Fruit fly (Drosophila melanogaster) whole organism, embryonic: ENCODE results near the gene CG5191.

Experiments
- BEAF-32 ChIP-seq: fragments of 200-800 bp; sonication (Bioruptor generic); optimal IDR thresholded peaks from 3 replicates; lab custom pipeline; 2017; ENCODE audit warnings: missing biosample characterization, missing genetic modification characterization, mild to moderate bottlenecking, moderate library complexity, missing genetic modification reagents
- Bgb ChIP-seq: fragments of 200-800 bp; sonication (Bioruptor generic); IDR thresholded peaks from 2 replicates; pipeline ENCODE4 v1.3.6; 2022; ENCODE audit warnings: missing biosample characterization, missing genetic modification characterization; ENCODE audit not compliant: partially characterized antibody
- CG10431 ChIP-seq: fragments of 200-800 bp; sonication (Bioruptor generic); optimal IDR thresholded peaks from 3 replicates; lab custom pipeline; 2018; ENCODE audit warnings: missing biosample characterization, mild to moderate bottlenecking, missing genetic modification characterization
- CG11085 ChIP-seq: fragments of 200-800 bp; sonication (Bioruptor generic); IDR thresholded peaks from 2 replicates; pipeline ENCODE4 v1.3.6; 2022; ENCODE audit warnings: missing biosample characterization, missing genetic modification characterization
- CG13287 ChIP-seq: fragments of 200-800 bp; sonication (Bioruptor generic); IDR thresholded peaks from 2 replicates; pipeline ENCODE4 v1.3.6; 2022; ENCODE audit warnings: missing biosample characterization, missing genetic modification characterization; ENCODE audit not compliant: partially characterized antibody
- CG15011 ChIP-seq: fragments of 200-800 bp; sonication (Bioruptor generic); optimal IDR thresholded peaks from 3 replicates; lab custom pipeline; 2018; ENCODE audit warnings: missing biosample characterization, mild to moderate bottlenecking, missing genetic modification characterization
- CG15514 ChIP-seq: fragments of 200-800 bp; sonication (Bioruptor generic); optimal IDR thresholded peaks from 3 replicates; lab custom pipeline; 2017; ENCODE audit warnings: missing biosample characterization, missing genetic modification characterization, mild to moderate bottlenecking, moderate library complexity, missing genetic modification reagents
- CG16813 ChIP-seq: fragments of 200-800 bp; sonication (Bioruptor generic); IDR thresholded peaks from 3 replicates; pipeline ENCODE4 v1.3.6; 2022; ENCODE audit warnings: missing biosample characterization, missing genetic modification characterization; ENCODE audit not compliant: partially characterized antibody
- CG17186 ChIP-seq: fragments of 200-800 bp; sonication (Bioruptor generic); optimal IDR thresholded peaks from 3 replicates; lab custom pipeline; 2017; ENCODE audit warnings: missing biosample characterization, missing genetic modification reagents, missing genetic modification characterization
- CG18011 ChIP-seq: fragments of 200-800 bp; sonication (Bioruptor generic); optimal IDR thresholded peaks from 2 replicates; lab custom pipeline; 2017; ENCODE audit warnings: missing biosample characterization, missing genetic modification characterization, mild to moderate bottlenecking, moderate library complexity, missing genotype
- CG31365 ChIP-seq: fragments of 200-800 bp; sonication (Bioruptor generic); optimal IDR thresholded peaks from 2 replicates; lab custom pipeline; 2018; ENCODE audit warnings: missing biosample characterization, mild to moderate bottlenecking, missing genetic modification characterization
- CG32532 ChIP-seq: fragments of 200-800 bp; sonication (Bioruptor generic); IDR thresholded peaks from 2 replicates; pipeline ENCODE4 v1.3.6; 2022; ENCODE audit warnings: missing biosample characterization, missing genetic modification characterization
- CG33557 ChIP-seq: fragments of 200-800 bp; sonication (Bioruptor generic); optimal IDR thresholded peaks from 2 replicates; lab custom pipeline; 2019; ENCODE audit warnings: missing biosample characterization, mild to moderate bottlenecking, missing genetic modification characterization, moderate library complexity
- CG3995 ChIP-seq: fragments of 200-800 bp; sonication (Bioruptor generic); optimal IDR thresholded peaks from 3 replicates; lab custom pipeline; 2016; ENCODE audit warnings: missing biosample characterization, missing genetic modification characterization
- CG4617 ChIP-seq: fragments of 200-800 bp; sonication (Bioruptor generic); optimal IDR thresholded peaks from 3 replicates; lab custom pipeline; 2016; ENCODE audit warnings: missing biosample characterization, missing genetic modification characterization, borderline replicate concordance
- CG5953 ChIP-seq: fragments of 200-800 bp; sonication (Bioruptor generic); IDR thresholded peaks from 2 replicates; pipeline ENCODE4 v1.3.6; 2022; ENCODE audit warnings: missing biosample characterization, missing genetic modification characterization
- CG7839 ChIP-seq: fragments of 200-800 bp; sonication (Bioruptor generic); optimal IDR thresholded peaks from 3 replicates; lab custom pipeline; 2018; ENCODE audit warnings: missing biosample characterization, mild to moderate bottlenecking, missing genetic modification characterization, moderate library complexity
- Deaf1 ChIP-seq: fragments of 200-800 bp; optimal IDR thresholded peaks from 3 replicates; lab custom pipeline; 2019; ENCODE audit warnings: missing biosample characterization, mild to moderate bottlenecking, missing genetic modification characterization, moderate library complexity
- Dp ChIP-seq: fragments of 200-800 bp; sonication (Bioruptor generic); optimal IDR thresholded peaks from 2 replicates; lab custom pipeline; 2018; ENCODE audit warnings: missing biosample characterization, mild to moderate bottlenecking, missing genetic modification characterization, moderate library complexity
- HLH4C ChIP-seq: fragments of 200-800 bp; sonication (Bioruptor generic); IDR thresholded peaks from 3 replicates; pipeline ENCODE4 v1.3.6; 2022; ENCODE audit warnings: missing biosample characterization, missing genetic modification characterization; ENCODE audit not compliant: partially characterized antibody
- Hmx ChIP-seq: fragments of 200-800 bp; sonication (Bioruptor generic); optimal IDR thresholded peaks from 2 replicates; lab custom pipeline; 2016; ENCODE audit warnings: missing biosample characterization, missing genetic modification characterization
- MBD-R2 ChIP-seq: fragments of 200-800 bp; sonication (Bioruptor generic); IDR thresholded peaks from 2 replicates; pipeline ENCODE4 v1.3.6; 2022; ENCODE audit warnings: missing biosample characterization, missing genetic modification characterization
- Med ChIP-seq: fragments of 200-800 bp; sonication (Bioruptor generic); peaks from one replicate; lab custom pipeline; 2016; ENCODE audit warnings: missing biosample characterization, missing genetic modification characterization, mild to moderate bottlenecking, inconsistent platforms, moderate library complexity
- Nf-YB ChIP-seq: fragments of 200-800 bp; sonication (Bioruptor generic); optimal IDR thresholded peaks from 3 replicates; lab custom pipeline; 2019; ENCODE audit warnings: missing biosample characterization, mild to moderate bottlenecking, missing genetic modification characterization, moderate library complexity
- PHDP ChIP-seq: fragments of 200-800 bp; sonication (Bioruptor generic); optimal IDR thresholded peaks from 3 replicates; lab custom pipeline; 2018; ENCODE audit warnings: missing biosample characterization, mild to moderate bottlenecking, missing genetic modification characterization, moderate library complexity
- Pdp1 ChIP-seq, 2 experiments: fragments of 200-800 bp; sonication (Bioruptor generic); optimal IDR thresholded peaks; 3 replicates each; lab custom pipeline; 2016; ENCODE audit warnings: missing biosample characterization in 2 of 2, missing genetic modification characterization in 2 of 2, mild to moderate bottlenecking in 1 of 2, moderate library complexity in 1 of 2
- Sox102F ChIP-seq: fragments of 200-800 bp; sonication (Bioruptor generic); optimal IDR thresholded peaks from 2 replicates; lab custom pipeline; 2018; ENCODE audit warnings: missing biosample characterization, mild to moderate bottlenecking, missing genetic modification characterization, moderate library complexity
- Sry-δ ChIP-seq: fragments of 200-800 bp; sonication (Bioruptor generic); optimal IDR thresholded peaks from 2 replicates; lab custom pipeline; 2016; ENCODE audit warnings: missing biosample characterization, missing genetic modification characterization
- Ssrp ChIP-seq: fragments of 200-800 bp; sonication (Bioruptor generic); optimal IDR thresholded peaks from 2 replicates; lab custom pipeline; 2018; ENCODE audit warnings: missing biosample characterization, mild to moderate bottlenecking, missing genetic modification characterization, moderate library complexity
- amos ChIP-seq: fragments of 200-800 bp; sonication (Bioruptor generic); IDR thresholded peaks from 2 replicates; pipeline ENCODE4 v1.3.6; 2022; ENCODE audit warnings: missing biosample characterization, missing genetic modification characterization; ENCODE audit not compliant: partially characterized antibody
- ci ChIP-seq: fragments of 200-800 bp; sonication (Bioruptor generic); IDR thresholded peaks from 3 replicates; pipeline ENCODE4 v1.3.6; 2022; ENCODE audit warnings: missing biosample characterization, missing genetic modification characterization
- dpn ChIP-seq, 2 experiments: fragments of 200-800 bp; sonication (Bioruptor generic); optimal IDR thresholded peaks; 3 replicates each; lab custom pipeline; 2016; ENCODE audit warnings: missing biosample characterization in 2 of 2, missing genetic modification characterization in 2 of 2
- dysf ChIP-seq: fragments of 200-800 bp; sonication (Bioruptor generic); IDR thresholded peaks from 3 replicates; pipeline ENCODE4 v1.3.6; 2022; ENCODE audit warnings: missing biosample characterization, missing genetic modification characterization
- fd3F ChIP-seq: fragments of 200-800 bp; sonication (Bioruptor generic); optimal IDR thresholded peaks from 2 replicates; lab custom pipeline; 2018; ENCODE audit warnings: missing biosample characterization, mild to moderate bottlenecking, missing genetic modification characterization, moderate library complexity
- jing ChIP-seq: fragments of 200-800 bp; sonication (Bioruptor generic); optimal IDR thresholded peaks from 2 replicates; lab custom pipeline; 2018; ENCODE audit warnings: missing biosample characterization, mild to moderate bottlenecking, missing genetic modification characterization
- kah ChIP-seq: fragments of 200-800 bp; sonication (Bioruptor generic); optimal IDR thresholded peaks from 2 replicates; lab custom pipeline; 2018; ENCODE audit warnings: missing biosample characterization, mild to moderate bottlenecking, missing genetic modification characterization
- klu ChIP-seq: fragments of 200-800 bp; sonication (Bioruptor generic); IDR thresholded peaks from 2 replicates; pipeline ENCODE4 v1.3.6; 2022; ENCODE audit warnings: missing biosample characterization, missing genetic modification characterization
- nerfin-2 ChIP-seq: fragments of 200-800 bp; sonication (Bioruptor generic); IDR thresholded peaks from 2 replicates; pipeline ENCODE4 v1.3.6; 2022; ENCODE audit warnings: missing biosample characterization, missing genetic modification characterization; ENCODE audit not compliant: partially characterized antibody
- oc ChIP-seq: fragments of 200-800 bp; sonication (Bioruptor generic); optimal IDR thresholded peaks from 2 replicates; lab custom pipeline; 2018; ENCODE audit warnings: missing biosample characterization, mild to moderate bottlenecking, missing genetic modification characterization, moderate library complexity
- org-1 ChIP-seq: fragments of 200-800 bp; sonication (Bioruptor generic); optimal IDR thresholded peaks from 2 replicates; lab custom pipeline; 2017; ENCODE audit warnings: missing biosample characterization, missing genetic modification characterization
- sr ChIP-seq: fragments of 200-800 bp; sonication (Bioruptor generic); IDR thresholded peaks from 3 replicates; pipeline ENCODE4 v1.3.6; 2022; ENCODE audit warnings: missing biosample characterization, missing genetic modification characterization
- stwl ChIP-seq: fragments of 200-800 bp; sonication (Bioruptor generic); optimal IDR thresholded peaks from 3 replicates; lab custom pipeline; 2018; ENCODE audit warnings: missing biosample characterization, mild to moderate bottlenecking, missing genetic modification characterization, moderate library complexity
- sug ChIP-seq: fragments of 200-800 bp; optimal IDR thresholded peaks from 2 replicates; lab custom pipeline; 2019; ENCODE audit warnings: missing biosample characterization, mild to moderate bottlenecking, missing genetic modification characterization, moderate library complexity
- unc-4 ChIP-seq: fragments of 200-800 bp; sonication (Bioruptor generic); IDR thresholded peaks from 2 replicates; pipeline ENCODE4 v1.3.6; 2022; ENCODE audit warnings: missing biosample characterization, missing genetic modification characterization; ENCODE audit not compliant: partially characterized antibody
- vnd ChIP-seq: fragments of 200-800 bp; sonication (Bioruptor generic); IDR thresholded peaks from 3 replicates; pipeline ENCODE4 v1.3.6; 2022; ENCODE audit warnings: missing biosample characterization, missing genetic modification characterization; ENCODE audit not compliant: partially characterized antibody
- vvl ChIP-seq: fragments of 200-800 bp; sonication (Bioruptor generic); IDR thresholded peaks from 2 replicates; pipeline ENCODE4 v1.3.6; 2022; ENCODE audit warnings: missing biosample characterization, missing genetic modification characterization
- zf30C ChIP-seq: fragments of 200-800 bp; sonication (Bioruptor generic); optimal IDR thresholded peaks from 3 replicates; lab custom pipeline; 2018; ENCODE audit warnings: missing biosample characterization, mild to moderate bottlenecking, missing genetic modification characterization

Gene CG5191

dm6 chr3R:20552093-20552492 is 8.6 kb upstream of the CG5191 start, which contains the start of gene Stat92E (continued):
- TF ChIP-seq CG18011 (GFP tag; lab: Kevin White, UChicago) (no peak), CG15011 (GFP tag; lab: Kevin White, UChicago) (no peak), vnd (peak; percentile 21; the same call in 1 of the 3 replicates), CG7839 (tag; lab: Kevin White, UChicago) (no peak), amos (GFP tag; lab: Robert Waterston, UW) (peak; percentile 22; the same call in 1 of the 2 replicates), Ssrp (tag; lab: Kevin White, UChicago) (no peak), BEAF-32 (GFP tag; lab: Kevin White, UChicago) (peak; percentile 35), stwl (tag; lab: Kevin White, UChicago) (peak; percentile 23), CG17186 (GFP tag; lab: Kevin White, UChicago) (peak; percentile 45), PHDP (tag; lab: Kevin White, UChicago) (no peak), dpn (GFP tag; optimal IDR thresholded peaks at IDR 0.05; lab: Kevin White, UChicago) (no peak), Pdp1 (GFP tag; optimal IDR thresholded peaks at IDR 0.05; lab: Kevin White, UChicago) (peak in 1 of 2 experiments; percentile 32), unc-4 (GFP tag; lab: Robert Waterston, UW) (peak; percentile 15; the same call in 1 of the 2 replicates), sr (GFP tag; lab: Robert Waterston, UW) (0 out of 3 replicates have a peak, but pooled peaks have one; percentile 51), CG13287 (GFP tag; lab: Robert Waterston, UW) (peak; percentile 10; the same call in 1 of the 2 replicates), kah (GFP tag; lab: Kevin White, UChicago) (peak; percentile 35), oc (tag; lab: Kevin White, UChicago) (no peak), Bgb (GFP tag; lab: Robert Waterston, UW) (peak; percentile 39; the same call in 1 of the 2 replicates), CG32532 (GFP tag; lab: Robert Waterston, UW) (no peak), CG5953 (GFP tag; lab: Robert Waterston, UW) (no peak), Hmx (no peak), Sry-δ (GFP tag; lab: Kevin White, UChicago) (peak; percentile 32), Dp (GFP tag; lab: Kevin White, UChicago) (peak; percentile 95), Deaf1 (tag; lab: Kevin White, UChicago) (no peak), MBD-R2 (GFP tag; lab: Robert Waterston, UW) (0 out of 2 replicates have a peak, but pooled peaks have one; percentile 40), zf30C (GFP tag; lab: Kevin White, UChicago) (no peak), CG4617 (GFP tag; lab: Kevin White, UChicago) (peak; percentile 42), dysf (GFP tag; lab: Robert Waterston, UW) (0 out of 3 replicates have a peak, but pooled peaks have one; percentile 6), vvl (0 out of 2 replicates have a peak, but pooled peaks have one; percentile 5), CG15514 (GFP tag; lab: Kevin White, UChicago) (peak; percentile 14), org-1 (GFP tag; lab: Kevin White, UChicago) (no peak), Sox102F (no peak), HLH4C (GFP tag; lab: Robert Waterston, UW) (peak; percentile 48; the same call in 1 of the 3 replicates), CG31365 (tag; lab: Kevin White, UChicago) (no peak), CG3995 (GFP tag; lab: Kevin White, UChicago) (peak; percentile 47), sug (tag; lab: Kevin White, UChicago) (peak; percentile 90), nerfin-2 (GFP tag; lab: Robert Waterston, UW) (peak; percentile 33; the same call in 1 of the 2 replicates), fd3F (GFP tag; lab: Kevin White, UChicago) (no peak), Nf-YB (GFP tag; lab: Kevin White, UChicago) (no peak), jing (no peak), Med (GFP tag; lab: Kevin White, UChicago) (peak; percentile 17), CG33557 (GFP tag; lab: Kevin White, UChicago) (no peak), klu (GFP tag; lab: Robert Waterston, UW) (peak; percentile 56; the same call in 1 of the 2 replicates), CG10431 (no peak), CG16813 (GFP tag; lab: Robert Waterston, UW) (peak; percentile 35; the same call in 1 of the 3 replicates), ci (0 out of 3 replicates have a peak, but pooled peaks have one; percentile 6), CG11085 (GFP tag; lab: Robert Waterston, UW) (no peak)
